Worm (Caenorhabditis elegans): ENCODE results near the gene kin-15.

Gene kin-15

DNA sequence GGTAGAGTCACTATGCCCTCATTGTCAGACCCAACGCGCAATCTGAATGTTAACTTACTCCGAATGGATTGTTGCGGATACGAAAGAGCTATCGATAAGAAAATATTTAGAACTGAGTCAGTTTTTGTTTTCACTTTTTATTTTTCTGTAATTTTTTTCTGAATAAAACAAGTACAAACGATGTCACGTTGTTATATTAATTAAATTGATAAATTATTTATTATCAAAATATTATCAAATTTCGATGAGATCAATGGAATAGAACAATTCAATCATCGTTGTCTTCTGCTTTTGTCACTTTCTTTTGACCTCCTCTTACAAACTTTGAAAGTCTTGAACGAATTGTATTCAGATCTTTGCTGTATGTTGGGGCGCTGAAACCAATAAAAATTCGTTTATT is 26.5 kb downstream of the kin-15 start, which contains the start of gene mpz-6:
TSS of gene mpz-6 (minus strand) at position 101 of the 400 bp plus-strand sequence.
- no peak for TF ChIP-seq unc-62 (GFP tag; optimal IDR thresholded peaks at IDR 0.05)

DNA sequence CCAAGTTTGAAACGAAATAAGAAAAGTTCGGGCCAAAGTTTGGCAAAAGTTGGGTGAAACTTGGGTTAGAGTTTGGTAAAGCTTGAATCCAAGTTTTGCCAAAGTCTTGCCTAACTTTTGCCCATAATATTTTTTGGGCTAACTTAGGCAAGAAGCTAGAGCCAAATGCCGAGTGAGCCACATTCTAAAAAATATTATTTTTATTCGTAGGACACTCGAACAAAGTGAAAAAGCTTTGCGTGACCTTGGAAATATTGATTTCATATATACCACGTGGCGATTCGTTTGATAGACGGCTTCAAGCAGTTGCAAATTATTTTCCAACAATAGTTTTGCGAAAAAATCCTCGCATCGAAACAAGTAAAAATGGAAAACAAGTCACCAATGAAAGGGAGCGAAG is 29.7 kb downstream of the kin-15 start, which contains the start of gene Y51B9A.5:
TSS of gene Y51B9A.5 (plus strand) at position 301 of the 400 bp plus-strand sequence.
- TF ChIP-seq unc-62 (GFP tag; optimal IDR thresholded peaks at IDR 0.05): no peak

DNA sequence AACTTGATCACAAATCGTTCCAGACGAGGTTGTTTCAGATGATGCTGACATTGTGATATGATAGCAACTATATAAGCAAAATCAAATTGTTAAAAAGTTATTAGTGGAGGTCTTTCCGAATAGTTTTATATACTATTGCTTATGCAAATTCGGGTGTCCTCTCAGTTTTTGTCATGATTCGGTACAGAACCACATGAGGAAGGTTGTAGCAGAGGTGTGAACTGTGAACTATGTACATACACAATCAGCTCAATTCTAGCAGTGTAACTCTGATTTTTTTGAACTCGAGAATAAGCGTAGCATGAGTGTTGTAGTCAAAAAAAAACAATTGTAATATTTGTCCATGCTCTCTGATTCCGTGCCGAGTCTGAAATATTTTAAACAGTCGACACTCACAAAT is 30.4 kb downstream of the kin-15 start, which contains the start of gene Y51B9A.6:
TSS of gene Y51B9A.6 (minus strand) at position 101 of the 400 bp plus-strand sequence.
- TF ChIP-seq unc-62 (GFP tag; optimal IDR thresholded peaks at IDR 0.05): no peak

DNA sequence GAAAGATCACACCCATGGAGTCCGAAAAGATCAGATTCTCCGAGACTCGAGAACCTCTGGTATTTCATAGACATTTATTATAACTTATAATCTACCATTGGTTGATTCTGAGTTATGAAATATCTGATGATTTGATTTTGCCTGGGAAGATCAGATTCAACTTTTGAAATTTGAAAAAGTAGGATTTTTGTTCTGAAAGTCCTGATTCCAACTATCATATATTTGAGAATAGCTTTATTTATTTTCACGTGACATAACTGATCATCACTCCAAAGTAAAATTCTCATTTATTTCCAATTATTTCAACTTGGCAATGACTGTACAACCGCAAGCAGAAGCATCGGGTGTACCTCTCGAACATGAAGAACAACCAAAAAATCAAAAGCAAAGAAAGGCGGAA is 33.8 kb downstream of the kin-15 start, which contains the start of gene Y51B9A.7:
TSS of gene Y51B9A.7 (plus strand) at position 301 of the 400 bp plus-strand sequence.
- no peak for TF ChIP-seq unc-62 (GFP tag; optimal IDR thresholded peaks at IDR 0.05)

DNA sequence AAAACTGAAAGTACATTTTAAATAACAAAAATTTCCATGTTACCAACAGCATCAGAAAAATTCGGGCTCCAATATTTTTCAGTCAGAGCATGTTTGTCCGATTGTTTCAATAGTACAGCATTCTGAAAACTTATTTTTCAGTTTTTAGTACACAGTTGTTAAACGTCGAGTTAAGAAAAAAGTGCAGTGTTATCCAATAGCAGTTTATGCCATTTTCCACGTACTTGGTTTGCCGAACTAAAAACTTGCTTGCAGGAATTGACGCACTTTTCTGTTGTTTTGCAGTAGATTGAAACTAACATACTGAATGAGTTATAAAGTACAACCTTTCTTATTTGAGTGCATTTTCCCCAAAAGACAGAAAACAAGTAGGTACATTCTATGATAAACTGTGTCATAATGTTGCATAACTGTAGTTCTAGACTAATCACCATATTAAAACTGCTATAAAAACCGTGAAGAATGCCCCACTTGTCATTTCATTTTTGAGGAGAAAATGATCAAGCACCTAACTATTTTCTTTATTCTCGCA is 35.1 kb downstream of the kin-15 start, which contains the start of the genes Y51B9A.14 and Y51B9A.8:
TSS of gene Y51B9A.14 (minus strand) at position 101 of the 532 bp plus-strand sequence.
TSS of gene Y51B9A.8 (plus strand) at position 482 of the 532 bp plus-strand sequence.
- no peak for TF ChIP-seq unc-62 (GFP tag; optimal IDR thresholded peaks at IDR 0.05)

DNA sequence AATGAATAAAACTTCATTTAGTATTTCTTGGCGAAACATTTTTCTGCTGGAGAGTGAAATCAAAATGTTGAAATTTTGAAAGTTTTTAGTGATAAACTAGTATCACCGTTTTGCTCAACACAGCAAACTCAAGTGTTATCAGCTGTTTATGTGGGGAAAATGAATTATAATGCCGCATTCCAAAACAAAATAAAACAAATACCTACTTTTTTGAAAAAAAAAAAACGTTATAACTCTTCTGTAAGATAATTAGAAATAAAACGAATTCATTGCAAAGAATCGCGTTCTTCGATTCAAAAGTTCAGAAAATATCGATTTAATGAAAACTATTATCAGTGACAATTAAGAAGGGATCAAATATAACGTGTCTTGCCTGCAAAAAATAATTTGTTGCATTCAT is 36.0 kb downstream of the kin-15 start, which contains the start of gene Y51B9A.9:
TSS of gene Y51B9A.9 (minus strand) at position 101 of the 400 bp plus-strand sequence.
- no peak for TF ChIP-seq unc-62 (GFP tag; optimal IDR thresholded peaks at IDR 0.05)

DNA sequence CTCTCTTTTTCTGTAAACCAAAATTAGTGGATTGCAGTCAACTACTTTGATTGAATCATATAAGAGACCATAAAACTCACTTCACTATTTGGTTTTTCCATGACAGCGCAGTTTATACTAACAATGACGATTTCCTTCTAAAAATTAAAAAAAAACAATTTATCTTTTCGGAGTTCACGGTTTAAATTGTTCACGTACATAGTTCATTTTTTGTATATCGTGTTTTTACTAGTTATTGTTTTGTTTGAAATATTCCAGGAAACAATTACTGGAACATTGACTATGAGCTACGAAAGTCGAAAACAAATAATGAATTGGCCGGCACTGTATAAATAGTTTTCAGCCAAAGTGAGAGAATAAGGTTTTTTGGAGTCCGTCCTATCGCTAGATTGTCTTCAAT is 40.8 kb downstream of the kin-15 start, which contains the start of gene lido-17:
TSS of gene lido-17 (minus strand) at position 101 of the 400 bp plus-strand sequence.
- TF ChIP-seq unc-62 (GFP tag; optimal IDR thresholded peaks at IDR 0.05): no peak

DNA sequence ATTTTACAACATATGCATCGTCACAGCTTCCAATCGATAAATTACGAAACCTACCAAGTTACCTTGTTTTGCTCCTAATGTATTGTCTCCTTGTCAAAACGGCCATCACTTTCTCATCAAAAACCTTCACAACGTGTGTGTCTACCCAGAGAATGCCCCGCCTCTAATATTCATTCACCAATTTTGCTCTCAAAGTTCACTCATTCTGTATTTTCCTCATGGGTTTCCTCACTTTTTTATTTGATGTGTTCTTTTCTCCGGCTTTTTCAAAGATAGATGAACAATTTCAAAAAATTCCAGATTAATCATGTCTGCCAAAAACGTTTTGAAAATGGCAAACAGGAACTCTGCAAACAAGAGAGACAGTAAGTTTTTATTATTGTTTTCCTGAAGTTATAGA is 48.3 kb downstream of the kin-15 start, which contains the start of gene C06C3.7:
TSS of gene C06C3.7 (plus strand) at position 301 of the 400 bp plus-strand sequence.
- TF ChIP-seq unc-62 (GFP tag; optimal IDR thresholded peaks at IDR 0.05): no peak
